Fruit fly (Drosophila melanogaster) whole organism, prepupa: Measurements from ENCODE around the gene Jon25Bii.

ENCODE experiments used
- Blimp-1 ChIP-seq: fragments of 200-800 bp; sonication (Bioruptor generic); optimal IDR thresholded peaks from 3 replicates; lab custom pipeline; 2017; ENCODE audit warnings: missing biosample characterization, missing genetic modification characterization, mild to moderate bottlenecking, moderate library complexity, missing genetic modification reagents
- CG10631 ChIP-seq: fragments of 200-800 bp; sonication (Bioruptor generic); optimal IDR thresholded peaks from 2 replicates; lab custom pipeline; 2016; ENCODE audit warnings: missing biosample characterization, missing genetic modification characterization
- CG11762 ChIP-seq: fragments of 200-800 bp; sonication (Bioruptor generic); optimal IDR thresholded peaks from 3 replicates; lab custom pipeline; 2016; ENCODE audit warnings: missing biosample characterization, missing genetic modification characterization; ENCODE audit not compliant: insufficient read depth
- CG11902 ChIP-seq: fragments of 200-800 bp; sonication (Bioruptor generic); optimal IDR thresholded peaks from 3 replicates; lab custom pipeline; 2016; ENCODE audit warnings: missing biosample characterization, missing genetic modification characterization
- CG15336 ChIP-seq: fragments of 200-800 bp; sonication (Bioruptor generic); IDR thresholded peaks from 2 replicates; pipeline ENCODE4 v1.3.6; 2022; ENCODE audit warnings: missing biosample characterization, missing genetic modification characterization
- CG16779 ChIP-seq: fragments of 200-800 bp; sonication (Bioruptor generic); optimal IDR thresholded peaks from 3 replicates; lab custom pipeline; 2017; ENCODE audit warnings: missing biosample characterization, mild to moderate bottlenecking, missing genetic modification characterization
- CG3032 ChIP-seq: fragments of 200-800 bp; optimal IDR thresholded peaks from 2 replicates; lab custom pipeline; 2019; ENCODE audit warnings: missing biosample characterization, mild to moderate bottlenecking, missing genetic modification characterization, moderate library complexity
- CG31627 ChIP-seq: fragments of 200-800 bp; sonication (Bioruptor generic); optimal IDR thresholded peaks from 3 replicates; lab custom pipeline; 2016; ENCODE audit warnings: missing biosample characterization, missing genetic modification characterization
- CG32006 ChIP-seq: fragments of 200-800 bp; sonication (Bioruptor generic); optimal IDR thresholded peaks from 3 replicates; lab custom pipeline; 2017; ENCODE audit warnings: missing biosample characterization, mild to moderate bottlenecking, missing genetic modification characterization
- CG34406 ChIP-seq: fragments of 200-800 bp; sonication (Bioruptor generic); optimal IDR thresholded peaks from 3 replicates; lab custom pipeline; 2016; ENCODE audit warnings: missing biosample characterization, missing genetic modification characterization
- CG6163 ChIP-seq: fragments of 200-800 bp; sonication (Bioruptor generic); IDR thresholded peaks from 3 replicates; pipeline ENCODE4 v1.3.6; 2022; ENCODE audit warnings: missing biosample characterization, missing genetic modification characterization
- CG6276 ChIP-seq: fragments of 200-800 bp; sonication (Bioruptor generic); optimal IDR thresholded peaks from 2 replicates; lab custom pipeline; 2017; ENCODE audit warnings: missing biosample characterization, mild to moderate bottlenecking, missing genetic modification characterization
- CG6808 ChIP-seq: fragments of 200-800 bp; sonication (Bioruptor generic); optimal IDR thresholded peaks from 3 replicates; lab custom pipeline; 2017; ENCODE audit warnings: missing biosample characterization, missing genetic modification characterization, mild to moderate bottlenecking, moderate library complexity, missing genetic modification reagents
- CG7368 ChIP-seq: fragments of 200-800 bp; sonication (Bioruptor generic); optimal IDR thresholded peaks from 3 replicates; lab custom pipeline; 2016; ENCODE audit warnings: missing biosample characterization, missing genetic modification characterization
- CG8119 ChIP-seq: fragments of 200-800 bp; sonication (Bioruptor generic); IDR thresholded peaks from 3 replicates; pipeline ENCODE4 v1.3.6; 2022; ENCODE audit warnings: missing biosample characterization, missing genetic modification characterization
- CG8319 ChIP-seq: fragments of 200-800 bp; sonication (Bioruptor generic); optimal IDR thresholded peaks from 3 replicates; lab custom pipeline; 2016; ENCODE audit warnings: missing biosample characterization, missing genetic modification characterization
- CG8632 ChIP-seq: fragments of 200-800 bp; sonication (Bioruptor generic); optimal IDR thresholded peaks from 3 replicates; lab custom pipeline; 2016; ENCODE audit warnings: missing biosample characterization, missing genetic modification characterization
- CG9139 ChIP-seq: fragments of 200-800 bp; sonication (Bioruptor generic); optimal IDR thresholded peaks from 3 replicates; lab custom pipeline; 2017; ENCODE audit warnings: missing biosample characterization, mild to moderate bottlenecking, missing genetic modification characterization
- Eip75B ChIP-seq: fragments of 200-800 bp; sonication (Bioruptor generic); optimal IDR thresholded peaks from 3 replicates; lab custom pipeline; 2016; ENCODE audit warnings: missing biosample characterization, missing genetic modification characterization
- Eip78C ChIP-seq: fragments of 200-800 bp; sonication (Bioruptor generic); peaks from one replicate; lab custom pipeline; 2016; ENCODE audit warnings: missing biosample characterization, missing genetic modification characterization
- Eip93F ChIP-seq: fragments of 200-800 bp; sonication (Bioruptor generic); optimal IDR thresholded peaks from 2 replicates; lab custom pipeline; 2016; ENCODE audit warnings: missing biosample characterization, mild to moderate bottlenecking, missing genetic modification characterization
- Ets21C ChIP-seq: fragments of 200-800 bp; sonication (Bioruptor generic); optimal IDR thresholded peaks from 3 replicates; lab custom pipeline; 2016; ENCODE audit warnings: missing biosample characterization, missing genetic modification characterization
- Ets96B ChIP-seq: fragments of 200-800 bp; optimal IDR thresholded peaks from 2 replicates; lab custom pipeline; 2019; ENCODE audit warnings: missing biosample characterization, mild to moderate bottlenecking, missing genetic modification characterization, moderate library complexity
- Gug ChIP-seq: fragments of 200-800 bp; sonication (Bioruptor generic); IDR thresholded peaks from 2 replicates; pipeline ENCODE4 v1.3.6; 2022; ENCODE audit warnings: missing biosample characterization, missing genetic modification characterization
- Hr4 ChIP-seq: fragments of 200-800 bp; sonication (Bioruptor generic); optimal IDR thresholded peaks from 3 replicates; lab custom pipeline; 2016; ENCODE audit warnings: missing biosample characterization, missing genetic modification characterization
- Met ChIP-seq: fragments of 200-800 bp; sonication (Bioruptor generic); optimal IDR thresholded peaks from 3 replicates; lab custom pipeline; 2016; ENCODE audit warnings: missing biosample characterization, missing genetic modification characterization
- OdsH ChIP-seq: fragments of 200-800 bp; sonication (Bioruptor generic); optimal IDR thresholded peaks from 3 replicates; lab custom pipeline; 2016; ENCODE audit warnings: missing biosample characterization, missing genetic modification characterization
- Smox ChIP-seq: fragments of 200-800 bp; sonication (Bioruptor generic); optimal IDR thresholded peaks from 3 replicates; lab custom pipeline; 2016; ENCODE audit warnings: missing biosample characterization, missing genetic modification characterization
- Sox15 ChIP-seq: fragments of 200-800 bp; sonication (Bioruptor generic); optimal IDR thresholded peaks from 3 replicates; lab custom pipeline; 2016; ENCODE audit warnings: missing biosample characterization, missing genetic modification characterization
- acj6 ChIP-seq: fragments of 200-800 bp; sonication (Bioruptor generic); optimal IDR thresholded peaks from 3 replicates; lab custom pipeline; 2016; ENCODE audit warnings: missing biosample characterization, missing genetic modification characterization
- cyc ChIP-seq: fragments of 200-800 bp; sonication (Bioruptor generic); optimal IDR thresholded peaks from 3 replicates; lab custom pipeline; 2016; ENCODE audit warnings: missing biosample characterization, missing genetic modification characterization
- dsx ChIP-seq: fragments of 200-800 bp; optimal IDR thresholded peaks from 3 replicates; lab custom pipeline; 2019; ENCODE audit warnings: missing biosample characterization, mild to moderate bottlenecking, missing genetic modification characterization, moderate library complexity; ENCODE audit not compliant: poor library complexity, severe bottlenecking
- eg ChIP-seq: fragments of 200-800 bp; sonication (Bioruptor generic); IDR thresholded peaks from 3 replicates; pipeline ENCODE4 v1.3.6; 2022; ENCODE audit warnings: missing biosample characterization, missing genetic modification characterization
- esn ChIP-seq: fragments of 200-800 bp; sonication (Bioruptor generic); optimal IDR thresholded peaks from 2 replicates; lab custom pipeline; 2016; ENCODE audit warnings: missing biosample characterization, mild to moderate bottlenecking, missing genetic modification characterization, moderate library complexity
- fd59A ChIP-seq: fragments of 200-800 bp; sonication (Bioruptor generic); optimal IDR thresholded peaks from 2 replicates; lab custom pipeline; 2017; ENCODE audit warnings: missing biosample characterization, mild to moderate bottlenecking, missing genetic modification characterization, missing genetic modification reagents
- lz ChIP-seq: fragments of 200-800 bp; sonication (Bioruptor generic); optimal IDR thresholded peaks from 3 replicates; lab custom pipeline; 2016; ENCODE audit warnings: missing biosample characterization, missing genetic modification characterization
- net ChIP-seq: fragments of 200-800 bp; sonication (Bioruptor generic); optimal IDR thresholded peaks from 3 replicates; lab custom pipeline; 2016; ENCODE audit warnings: missing biosample characterization, missing genetic modification characterization
- pdm3 ChIP-seq: fragments of 200-800 bp; sonication (Bioruptor generic); optimal IDR thresholded peaks from 3 replicates; lab custom pipeline; 2016; ENCODE audit warnings: missing biosample characterization, missing genetic modification characterization
- salr ChIP-seq, 2 experiments: fragments of 200-800 bp; sonication (Bioruptor generic); optimal IDR thresholded peaks; 3 replicates each; lab custom pipeline; 2016 to 2018; ENCODE audit warnings: missing biosample characterization in 2 of 2, missing genetic modification characterization in 2 of 2, mild to moderate bottlenecking in 1 of 2
- spab ChIP-seq: fragments of 200-800 bp; sonication (Bioruptor generic); optimal IDR thresholded peaks from 2 replicates; lab custom pipeline; 2017; ENCODE audit warnings: missing biosample characterization, mild to moderate bottlenecking, missing genetic modification characterization, missing genetic modification reagents
- svp ChIP-seq: fragments of 200-800 bp; sonication (Bioruptor generic); peaks from one replicate; lab custom pipeline; 2016; ENCODE audit warnings: missing biosample characterization, missing genetic modification characterization

Jon25Bii gene

dm6 chr2L:4932284-4932683 lies 20.7 kb downstream of the Jon25Bii start, which contains the start of gene hoe1:
Gene hoe1 (minus strand): TSS chr2L:4932384.
- TF ChIP-seq CG7368 (GFP tag; lab: Kevin White, UChicago), result no peak
- TF ChIP-seq CG31627, result no peak
- no peak for TF ChIP-seq CG3032
- no peak for TF ChIP-seq dsx (GFP tag; lab: Kevin White, UChicago)
- no peak for TF ChIP-seq net
- no peak for TF ChIP-seq fd59A (GFP tag; lab: Kevin White, UChicago)
- no peak for TF ChIP-seq pdm3
- TF ChIP-seq Ets21C, result no peak
- no peak for TF ChIP-seq salr (GFP tag; optimal IDR thresholded peaks at IDR 0.05; lab: Kevin White, UChicago)
- TF ChIP-seq CG8319, result no peak
- TF ChIP-seq CG11762 (GFP tag; lab: Kevin White, UChicago), result no peak
- TF ChIP-seq CG8632 (GFP tag; lab: Kevin White, UChicago), result no peak
- no peak for TF ChIP-seq Smox (GFP tag; lab: Kevin White, UChicago)
- TF ChIP-seq Gug (GFP tag; lab: Robert Waterston, UW), result no peak
- TF ChIP-seq Eip78C (GFP tag; lab: Kevin White, UChicago), result no peak
- TF ChIP-seq Met (GFP tag; lab: Kevin White, UChicago), result no peak
- no peak for TF ChIP-seq Hr4 (GFP tag; lab: Kevin White, UChicago)
- TF ChIP-seq cyc (GFP tag; lab: Kevin White, UChicago), result no peak
- TF ChIP-seq, all 60 proteins: peak for 0

DNA sequence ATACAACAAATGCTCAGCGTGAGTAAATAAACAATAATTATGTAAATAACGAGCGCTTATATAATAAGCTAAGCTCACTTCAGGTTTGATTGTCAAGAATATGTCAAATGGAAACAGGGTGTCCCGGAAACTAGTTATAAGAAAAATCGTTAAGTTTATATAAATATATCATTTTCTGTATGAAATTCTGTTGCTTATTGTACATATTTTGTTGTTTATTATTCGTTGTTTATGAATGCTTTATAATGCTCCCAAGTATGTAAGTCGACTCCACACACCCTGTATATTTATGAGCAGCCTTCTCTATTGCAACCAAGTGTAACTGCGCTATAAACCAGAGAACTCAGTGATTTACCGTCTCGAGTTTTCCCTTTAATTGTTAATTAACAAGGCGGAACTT lies 22.4 kb downstream of the Jon25Bii start:
- TF ChIP-seq CG10631 (GFP tag; lab: Kevin White, UChicago), result no peak
- no peak for TF ChIP-seq CG16779 (tag; lab: Kevin White, UChicago)
- TF ChIP-seq eg (GFP tag; lab: Robert Waterston, UW), result peak; percentile 77
- TF ChIP-seq CG15336 (GFP tag; lab: Robert Waterston, UW), result peak; percentile 66; the same call in 1 of the 2 replicates
- TF ChIP-seq Eip75B, result no peak
- no peak for TF ChIP-seq CG11902 (GFP tag; lab: Kevin White, UChicago)
- TF ChIP-seq spab, result no peak
- TF ChIP-seq Eip78C (GFP tag; lab: Kevin White, UChicago), result peak; percentile 56
- TF ChIP-seq acj6, result peak; percentile 9
- peak; percentile 11 for TF ChIP-seq Hr4 (GFP tag; lab: Kevin White, UChicago)
- no peak for TF ChIP-seq cyc (GFP tag; lab: Kevin White, UChicago)
- TF ChIP-seq CG7368 (GFP tag; lab: Kevin White, UChicago), result no peak
- no peak for TF ChIP-seq CG6276 (GFP tag; lab: Kevin White, UChicago)
- no peak for TF ChIP-seq Sox15 (GFP tag; lab: Kevin White, UChicago)
- peak; percentile 11 for TF ChIP-seq CG32006
- no peak for TF ChIP-seq Blimp-1 (GFP tag; lab: Kevin White, UChicago)
- TF ChIP-seq pdm3, result no peak
- peak; percentile 61; the same call in 2 of the 3 replicates for TF ChIP-seq CG6163 (GFP tag; lab: Robert Waterston, UW)
- no peak for TF ChIP-seq esn (GFP tag; lab: Kevin White, UChicago)
- TF ChIP-seq CG8119, result peak; percentile 60; the same call in 2 of the 3 replicates
- TF ChIP-seq CG31627, result no peak

DNA sequence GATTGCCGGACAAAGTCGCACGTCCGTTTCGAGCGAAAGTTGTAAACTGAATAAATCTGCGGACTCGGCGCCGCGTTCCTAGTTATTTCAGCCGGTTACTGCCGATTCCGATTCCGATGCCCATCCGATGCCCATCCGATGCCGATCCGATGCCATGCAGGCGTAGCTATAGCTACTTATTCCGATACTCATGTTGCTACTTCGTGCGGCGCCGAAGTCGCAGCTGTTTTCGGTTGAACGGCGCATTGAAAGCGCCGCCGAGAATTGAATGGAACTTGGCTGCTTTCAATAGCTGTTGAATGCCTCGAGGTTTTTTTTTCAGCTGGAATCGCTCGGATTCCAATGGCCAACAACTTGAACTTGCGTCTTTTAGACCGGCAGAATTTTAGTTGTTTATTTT lies 24.6 kb downstream of the Jon25Bii start:
- TF ChIP-seq CG6163 (GFP tag; lab: Robert Waterston, UW) (0 out of 3 replicates have a peak, but pooled peaks have one; percentile 21), CG16779 (tag; lab: Kevin White, UChicago) (peak; percentile 19), Eip78C (GFP tag; lab: Kevin White, UChicago) (peak; percentile 30), eg (GFP tag; lab: Robert Waterston, UW) (peak; percentile 42; the same call in 1 of the 3 replicates), CG9139 (GFP tag; lab: Kevin White, UChicago) (no peak), esn (GFP tag; lab: Kevin White, UChicago) (no peak)
- TF ChIP-seq, all 60 proteins: peak for 4

DNA sequence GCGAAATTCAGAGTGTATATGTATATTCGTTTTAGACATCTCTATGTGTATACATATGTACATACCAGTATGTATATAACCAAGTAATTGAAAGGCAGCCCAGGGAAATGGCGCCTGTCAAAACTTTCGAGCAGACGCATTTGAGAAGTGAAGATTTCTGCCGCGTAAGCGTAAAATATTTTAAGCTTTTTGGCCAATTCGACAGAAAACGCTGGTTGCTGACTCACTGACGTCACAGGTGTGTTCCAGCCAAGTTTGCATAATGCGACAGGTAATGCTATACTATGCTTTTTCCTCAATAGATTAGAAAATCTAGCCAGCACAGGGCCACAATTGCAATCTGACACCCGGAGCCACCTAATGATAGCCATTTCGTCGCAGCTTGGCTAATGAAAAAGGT lies 36.2 kb downstream of the Jon25Bii start:
- TF ChIP-seq CG11902 (GFP tag; lab: Kevin White, UChicago) (no peak), OdsH (GFP tag; lab: Kevin White, UChicago) (no peak), fd59A (GFP tag; lab: Kevin White, UChicago) (no peak), CG31627 (no peak), CG11762 (GFP tag; lab: Kevin White, UChicago) (no peak), lz (GFP tag; lab: Kevin White, UChicago) (no peak), CG6163 (GFP tag; lab: Robert Waterston, UW) (no peak), CG34406 (GFP tag; lab: Kevin White, UChicago) (no peak), CG6808 (GFP tag; lab: Kevin White, UChicago) (no peak), Hr4 (GFP tag; lab: Kevin White, UChicago) (no peak), CG15336 (GFP tag; lab: Robert Waterston, UW) (no peak), pdm3 (no peak), Smox (GFP tag; lab: Kevin White, UChicago) (no peak), CG8119 (no peak), svp (GFP tag; lab: Kevin White, UChicago) (no peak), CG8319 (no peak), Ets96B (no peak), CG3032 (no peak), salr (GFP tag; optimal IDR thresholded peaks at IDR 0.05; lab: Kevin White, UChicago) (no peak), Eip93F (GFP tag; lab: Kevin White, UChicago) (no peak)
- TF ChIP-seq, all 60 proteins: peak for 0
